Worm (Caenorhabditis elegans): Measurements from ENCODE around the gene fbxa-19.

fbxa-19 gene

DNA sequence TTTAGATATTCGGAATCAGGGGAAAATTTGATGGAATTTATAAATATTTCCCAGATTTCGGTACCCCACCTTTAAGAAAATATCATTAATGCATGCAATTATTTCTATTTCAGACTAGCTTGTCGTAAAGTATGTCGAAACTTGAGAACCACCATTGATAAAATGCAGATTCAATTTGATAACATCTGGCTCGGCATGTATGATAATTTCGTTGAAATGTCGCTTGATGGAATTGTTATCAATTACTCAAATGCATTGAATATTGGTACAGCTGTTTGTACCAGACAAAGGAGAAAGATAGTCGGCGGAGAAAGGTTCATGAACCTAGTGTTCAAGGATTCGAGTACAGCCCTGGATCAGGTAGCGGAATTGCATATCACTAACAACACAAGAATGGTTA, 16.7 kb downstream of the fbxa-19 start, which contains the start of gene Y82E9BL.19:
Gene Y82E9BL.19 (plus strand): TSS at position 123 of the 400 bp plus-strand sequence.
- peak; percentile 60 for TF ChIP-seq hlh-11 (tag; optimal IDR thresholded peaks at IDR 0.05)
- peak; percentile 51 for TF ChIP-seq dmd-6 (GFP tag; IDR thresholded peaks at IDR 0.05)
- peak in 1 of 2 experiments; percentile 34 for TF ChIP-seq unc-62 (GFP tag; optimal IDR thresholded peaks at IDR 0.05 in 1 of 2)
- no peak for TF ChIP-seq unc-62 (tag; optimal IDR thresholded peaks at IDR 0.05)
- TF ChIP-seq set-16 (GFP tag; IDR thresholded peaks at IDR 0.05) = no peak
- TF ChIP-seq daf-16 (GFP tag; optimal IDR thresholded peaks at IDR 0.05) = no peak
- TF ChIP-seq daf-16 (tag; optimal IDR thresholded peaks at IDR 0.05) = peak; percentile 12
- no peak for TF ChIP-seq lin-15B (tag; optimal IDR thresholded peaks at IDR 0.05)
- peak; percentile 13 for TF ChIP-seq pqm-1 (tag; optimal IDR thresholded peaks at IDR 0.05)
- TF ChIP-seq aha-1 (tag) = peak; percentile 27

DNA sequence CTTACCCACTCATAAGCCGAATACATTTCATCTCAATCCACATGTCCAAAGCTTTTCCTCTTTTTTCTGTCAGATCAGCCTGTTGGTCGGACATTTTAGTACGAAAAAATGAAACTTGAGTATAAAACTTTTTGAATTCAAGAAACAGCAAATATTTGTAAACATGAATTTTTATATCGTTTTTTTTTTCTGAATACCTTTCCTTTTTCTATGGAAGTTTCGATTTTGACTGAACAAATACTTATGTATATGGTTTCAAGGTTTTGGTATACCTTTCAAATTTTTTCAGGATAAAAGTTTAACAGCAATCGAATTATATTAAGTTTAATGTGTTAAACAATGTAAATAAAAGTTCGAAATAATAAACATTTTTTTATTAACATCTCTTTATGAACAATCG, 25.0 kb downstream of the fbxa-19 start, which contains the start of gene fbxa-5:
Gene fbxa-5 (minus strand): TSS at position 101 of the 400 bp plus-strand sequence.
- TF ChIP-seq dmd-6 (GFP tag; IDR thresholded peaks at IDR 0.05) = no peak
- no peak for TF ChIP-seq nhr-102 (tag; optimal IDR thresholded peaks at IDR 0.05)
- TF ChIP-seq mep-1 (tag; optimal IDR thresholded peaks at IDR 0.05) = no peak
- TF ChIP-seq zag-1 (tag; optimal IDR thresholded peaks at IDR 0.05) = no peak
- no peak for TF ChIP-seq tag-97 (GFP tag; IDR thresholded peaks at IDR 0.05)
- TF ChIP-seq snpc-1.2 (GFP tag; IDR thresholded peaks at IDR 0.05) = no peak
- TF ChIP-seq D1046.2 (GFP tag; IDR thresholded peaks at IDR 0.05) = no peak
- no peak for TF ChIP-seq daf-8 (GFP tag; IDR thresholded peaks at IDR 0.05)
- TF ChIP-seq Y5F2A.4 (GFP tag; optimal IDR thresholded peaks at IDR 0.05) = no peak
- no peak for TF ChIP-seq rbr-2 (tag; optimal IDR thresholded peaks at IDR 0.05)
- TF ChIP-seq arid-1 (GFP tag; conservative IDR thresholded peaks at IDR 0.05) = no peak

DNA sequence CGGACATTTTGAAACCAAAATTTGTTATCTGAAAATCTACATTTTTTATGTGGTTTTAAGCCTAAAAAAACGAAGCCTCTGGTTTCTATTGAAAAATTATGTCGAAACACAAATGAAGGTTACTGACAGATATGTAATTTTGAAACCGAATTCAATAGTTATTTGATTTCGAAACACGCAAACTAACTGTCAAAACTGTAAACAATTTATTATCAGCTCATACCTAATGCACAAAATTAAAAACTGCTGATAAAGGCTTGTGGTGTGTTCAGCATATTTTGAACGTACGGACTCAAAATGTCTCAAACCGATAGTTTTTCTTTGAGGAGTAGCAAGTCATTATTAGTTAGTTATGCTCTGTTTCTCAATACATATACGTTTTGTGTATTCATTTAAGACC, 27.3 kb downstream of the fbxa-19 start, which contains the start of gene fbxa-26:
Gene fbxa-26 (minus strand): TSS at position 35 of the 400 bp plus-strand sequence.
- TF ChIP-seq nhr-28 (tag; optimal IDR thresholded peaks at IDR 0.05) = peak; percentile 35
- TF ChIP-seq nhr-76 (tag; optimal IDR thresholded peaks at IDR 0.05) = no peak
- no peak for TF ChIP-seq nhr-41 (GFP tag; IDR thresholded peaks at IDR 0.05)
- no peak for TF ChIP-seq nhr-102 (tag; optimal IDR thresholded peaks at IDR 0.05)
- TF ChIP-seq Y75B8A.6 (GFP tag; IDR thresholded peaks at IDR 0.05) = no peak
- TF ChIP-seq daf-16 (GFP tag; optimal IDR thresholded peaks at IDR 0.05) = no peak
- TF ChIP-seq daf-16 (tag; optimal IDR thresholded peaks at IDR 0.05) = peak; percentile 94
- TF ChIP-seq ceh-62 (tag; optimal IDR thresholded peaks at IDR 0.05) = no peak
- TF ChIP-seq ZK546.5 (tag; optimal IDR thresholded peaks at IDR 0.05) = no peak
- TF ChIP-seq ces-1 (GFP tag; optimal IDR thresholded peaks at IDR 0.05) = no peak
- no peak for TF ChIP-seq egl-43 (GFP tag; IDR thresholded peaks at IDR 0.05)
- peak; percentile 55 for TF ChIP-seq pqm-1 (tag; optimal IDR thresholded peaks at IDR 0.05)
- TF ChIP-seq nhr-25 (tag; optimal IDR thresholded peaks at IDR 0.05; ENCODE audit: borderline replicate concordance, insufficient read depth) = no peak
- no peak for TF ChIP-seq arid-1 (GFP tag; conservative IDR thresholded peaks at IDR 0.05)
- no peak for TF ChIP-seq F26F4.8 (GFP tag; conservative IDR thresholded peaks at IDR 0.05)
- peak; percentile 23 for TF ChIP-seq nhr-77 (tag; optimal IDR thresholded peaks at IDR 0.05)
- no peak for TF ChIP-seq duxl-1 (tag; optimal IDR thresholded peaks at IDR 0.05; ENCODE audit: poor library complexity)
- peak; percentile 44 for TF ChIP-seq dve-1 (tag; optimal IDR thresholded peaks at IDR 0.05; ENCODE audit: insufficient read depth)
- no peak for TF ChIP-seq fkh-10 (GFP tag; optimal IDR thresholded peaks at IDR 0.05)
- TF ChIP-seq tag-97 (GFP tag; IDR thresholded peaks at IDR 0.05) = no peak
- TF ChIP-seq mxl-3 (GFP tag; optimal IDR thresholded peaks at IDR 0.05) = no peak
- TF ChIP-seq mxl-2 (GFP tag; conservative IDR thresholded peaks at IDR 0.05) = no peak
- no peak for TF ChIP-seq ctbp-1 (GFP tag; IDR thresholded peaks at IDR 0.05)
- no peak for TF ChIP-seq ztf-7 (tag; optimal IDR thresholded peaks at IDR 0.05)
- TF ChIP-seq sdz-12 (GFP tag; optimal IDR thresholded peaks at IDR 0.05) = no peak
- no peak for TF ChIP-seq hlh-11 (tag; optimal IDR thresholded peaks at IDR 0.05)
- no peak for TF ChIP-seq jun-1 (tag; optimal IDR thresholded peaks at IDR 0.05)
- TF ChIP-seq cey-2 (tag; optimal IDR thresholded peaks at IDR 0.05; ENCODE audit: borderline replicate concordance, insufficient read depth) = no peak
- no peak for TF ChIP-seq F49E8.2 (tag; optimal IDR thresholded peaks at IDR 0.05; ENCODE audit: borderline replicate concordance)

Measured in whole organism, L4 larva.